Fruit fly (Drosophila melanogaster) whole organism, wandering third instar larva: ENCODE results near the gene robo2.
A peak's percentile ranks its signal among the peaks of the same experiment; 100 is the strongest.

Source experiments
- Abd-B ChIP-seq: fragments of >200 bp; optimal IDR thresholded peaks from 2 replicates; lab custom pipeline; 2017; ENCODE audit warnings: missing biosample characterization, missing genetic modification characterization
- CG32264 ChIP-seq: fragments of 200-800 bp; sonication (Bioruptor generic); optimal IDR thresholded peaks from 2 replicates; lab custom pipeline; 2016; ENCODE audit warnings: missing biosample characterization, missing genetic modification characterization
- CG9705 ChIP-seq: fragments of 200-800 bp; sonication (Bioruptor generic); optimal IDR thresholded peaks from 2 replicates; lab custom pipeline; 2018; ENCODE audit warnings: missing biosample characterization, mild to moderate bottlenecking, missing genetic modification characterization
- CrebA ChIP-seq: fragments of 200-800 bp; sonication (Bioruptor generic); optimal IDR thresholded peaks from 2 replicates; lab custom pipeline; 2016; ENCODE audit warnings: missing biosample characterization, mild to moderate bottlenecking, missing genetic modification characterization, borderline replicate concordance
- Dfd ChIP-seq: fragments of >200 bp; optimal IDR thresholded peaks from 2 replicates; lab custom pipeline; 2017; ENCODE audit warnings: missing biosample characterization, missing genetic modification characterization
- Dif ChIP-seq: fragments of 200-275, 200-300 bp; sonication (Bioruptor generic); optimal IDR thresholded peaks from 2 replicates; lab custom pipeline; 2018; ENCODE audit warnings: missing biosample characterization, missing genetic modification characterization; ENCODE audit not compliant: partially characterized antibody
- GATAd ChIP-seq: sonication (Bioruptor generic); optimal IDR thresholded peaks from 2 replicates; lab custom pipeline; 2016; ENCODE audit warnings: missing biosample characterization, missing genetic modification characterization
- HLH106 ChIP-seq: fragments of 200-800 bp; optimal IDR thresholded peaks from 3 replicates; lab custom pipeline; 2019; ENCODE audit warnings: missing biosample characterization, mild to moderate bottlenecking, missing genetic modification characterization, moderate library complexity
- Hnf4 ChIP-seq: fragments of 200-800 bp; sonication (Bioruptor generic); optimal IDR thresholded peaks from 2 replicates; lab custom pipeline; 2016; ENCODE audit warnings: missing biosample characterization, mild to moderate bottlenecking, missing genetic modification characterization
- Hr78 ChIP-seq: fragments of >200 bp; optimal IDR thresholded peaks from 2 replicates; lab custom pipeline; 2017; ENCODE audit warnings: missing biosample characterization, missing genetic modification characterization
- Hr83 ChIP-seq: fragments of 200-300 bp; sonication (Bioruptor generic); optimal IDR thresholded peaks from 2 replicates; lab custom pipeline; 2016; ENCODE audit warnings: missing biosample characterization, mild to moderate bottlenecking, missing genetic modification characterization, moderate library complexity; ENCODE audit not compliant: poor library complexity, severe bottlenecking
- Jra ChIP-seq: sonication (Bioruptor generic); optimal IDR thresholded peaks from 2 replicates; lab custom pipeline; 2016; ENCODE audit warnings: missing biosample characterization, missing genetic modification characterization
- Mio ChIP-seq: sonication (Bioruptor generic); optimal IDR thresholded peaks from 2 replicates; lab custom pipeline; 2016; ENCODE audit warnings: missing biosample characterization, missing genetic modification characterization
- Myc ChIP-seq: fragments of >200 bp; optimal IDR thresholded peaks from 2 replicates; lab custom pipeline; 2017
- N ChIP-seq: fragments of >200 bp; optimal IDR thresholded peaks from 2 replicates; lab custom pipeline; 2018; ENCODE audit warnings: missing biosample characterization, missing external identifiers, missing genetic modification characterization
- OdsH ChIP-seq: fragments of 200-800 bp; sonication (Bioruptor generic); optimal IDR thresholded peaks from 2 replicates; lab custom pipeline; 2016; ENCODE audit warnings: missing biosample characterization, mild to moderate bottlenecking, missing genetic modification characterization
- Rel ChIP-seq, 2 experiments: fragments of 200-800 bp; sonication (Bioruptor generic) in 1 of 2; optimal IDR thresholded peaks; 2 replicates in 1 of 2; 3 replicates in 1 of 2; lab custom pipeline; 2016 to 2019; ENCODE audit warnings: mild to moderate bottlenecking in 2 of 2, missing biosample characterization in 2 of 2, missing genetic modification characterization in 2 of 2, moderate library complexity in 1 of 2
- Sp1 ChIP-seq: fragments of 200-800 bp; sonication (Bioruptor generic); optimal IDR thresholded peaks from 3 replicates; lab custom pipeline; 2019; ENCODE audit warnings: missing biosample characterization, mild to moderate bottlenecking, missing genetic modification characterization, moderate library complexity
- Vsx2 ChIP-seq: fragments of 200-300, 225-300 bp; sonication (Bioruptor generic); optimal IDR thresholded peaks from 2 replicates; lab custom pipeline; 2018; ENCODE audit warnings: missing biosample characterization, missing genetic modification characterization; ENCODE audit not compliant: partially characterized antibody
- br ChIP-seq: fragments of 200-800 bp; sonication (Bioruptor generic); optimal IDR thresholded peaks from 2 replicates; lab custom pipeline; 2016; ENCODE audit warnings: missing biosample characterization, missing genetic modification characterization
- brk ChIP-seq: fragments of 200-800 bp; sonication (Bioruptor generic); optimal IDR thresholded peaks from 2 replicates; lab custom pipeline; 2016; ENCODE audit warnings: missing biosample characterization, mild to moderate bottlenecking, missing genetic modification characterization
- dl ChIP-seq, 2 experiments: fragments of 175-275, 200-275 bp in 1 of 2; fragments of 200-275 bp in 1 of 2; sonication (Bioruptor generic); optimal IDR thresholded peaks; lab custom pipeline; 2018; ENCODE audit warnings: mild to moderate bottlenecking in 2 of 2, missing biosample characterization in 2 of 2, missing genetic modification characterization in 2 of 2, moderate library complexity in 2 of 2; ENCODE audit not compliant: partially characterized antibody in 2 of 2, insufficient read depth in 1 of 2
- dmrt93B ChIP-seq: fragments of 200-800 bp; sonication (Bioruptor generic); optimal IDR thresholded peaks from 2 replicates; lab custom pipeline; 2018; ENCODE audit warnings: missing biosample characterization, mild to moderate bottlenecking, missing genetic modification characterization
- dsf ChIP-seq: sonication (Bioruptor generic); optimal IDR thresholded peaks from 2 replicates; lab custom pipeline; 2016; ENCODE audit warnings: missing biosample characterization, missing genetic modification characterization, borderline replicate concordance
- ey ChIP-seq: fragments of 200-800 bp; sonication (Bioruptor generic); optimal IDR thresholded peaks from 2 replicates; lab custom pipeline; 2016; ENCODE audit warnings: missing biosample characterization, missing genetic modification characterization
- foxo ChIP-seq, 2 experiments: fragments of 200-800 bp; sonication (Bioruptor generic); optimal IDR thresholded peaks; 2 replicates in 1 of 2; 3 replicates in 1 of 2; lab custom pipeline; 2016 to 2017; ENCODE audit warnings: missing biosample characterization in 2 of 2, missing genetic modification characterization in 2 of 2
- fru ChIP-seq: fragments of 200-800 bp; sonication (Bioruptor generic); optimal IDR thresholded peaks from 3 replicates; lab custom pipeline; 2016; ENCODE audit warnings: missing biosample characterization, mild to moderate bottlenecking, missing genetic modification characterization
- h ChIP-seq: fragments of 200-800 bp; sonication (Bioruptor generic); optimal IDR thresholded peaks from 3 replicates; lab custom pipeline; 2016; ENCODE audit warnings: missing biosample characterization, mild to moderate bottlenecking, missing genetic modification characterization
- jim ChIP-seq: fragments of 175-275, 200-325 bp; sonication (Bioruptor generic); optimal IDR thresholded peaks from 2 replicates; lab custom pipeline; 2016; ENCODE audit warnings: missing biosample characterization, mild to moderate bottlenecking, missing genetic modification characterization
- lola ChIP-seq: fragments of >200 bp; optimal IDR thresholded peaks from 2 replicates; lab custom pipeline; 2017; ENCODE audit warnings: missing biosample characterization, missing genetic modification characterization
- pan ChIP-seq: fragments of >200 bp; optimal IDR thresholded peaks from 2 replicates; lab custom pipeline; 2017
- psq ChIP-seq: fragments of 200-800 bp; sonication (Bioruptor generic); optimal IDR thresholded peaks from 3 replicates; lab custom pipeline; 2017; ENCODE audit warnings: missing biosample characterization, mild to moderate bottlenecking, missing genetic modification characterization, moderate library complexity
- rgr ChIP-seq: fragments of 200-800 bp; sonication (Bioruptor generic); optimal IDR thresholded peaks from 3 replicates; lab custom pipeline; 2016; ENCODE audit warnings: missing biosample characterization, mild to moderate bottlenecking, missing genetic modification characterization
- sage ChIP-seq: fragments of 200-800 bp; sonication (Bioruptor generic); optimal IDR thresholded peaks from 2 replicates; lab custom pipeline; 2016; ENCODE audit warnings: missing biosample characterization, mild to moderate bottlenecking, missing genetic modification characterization
- sv ChIP-seq: fragments of 200-800 bp; sonication (Bioruptor generic); optimal IDR thresholded peaks from 3 replicates; lab custom pipeline; 2016; ENCODE audit warnings: missing biosample characterization, missing genetic modification characterization
- tai ChIP-seq: sonication (Bioruptor generic); optimal IDR thresholded peaks from 2 replicates; lab custom pipeline; 2016; ENCODE audit warnings: missing biosample characterization, missing genetic modification characterization
- usp ChIP-seq: fragments of >200 bp; optimal IDR thresholded peaks from 2 replicates; lab custom pipeline; 2017; ENCODE audit warnings: missing biosample characterization, missing genetic modification characterization
- woc ChIP-seq: sonication (Bioruptor generic); optimal IDR thresholded peaks from 2 replicates; lab custom pipeline; 2016; ENCODE audit warnings: missing biosample characterization, mild to moderate bottlenecking, missing genetic modification characterization

robo2 gene

DNA sequence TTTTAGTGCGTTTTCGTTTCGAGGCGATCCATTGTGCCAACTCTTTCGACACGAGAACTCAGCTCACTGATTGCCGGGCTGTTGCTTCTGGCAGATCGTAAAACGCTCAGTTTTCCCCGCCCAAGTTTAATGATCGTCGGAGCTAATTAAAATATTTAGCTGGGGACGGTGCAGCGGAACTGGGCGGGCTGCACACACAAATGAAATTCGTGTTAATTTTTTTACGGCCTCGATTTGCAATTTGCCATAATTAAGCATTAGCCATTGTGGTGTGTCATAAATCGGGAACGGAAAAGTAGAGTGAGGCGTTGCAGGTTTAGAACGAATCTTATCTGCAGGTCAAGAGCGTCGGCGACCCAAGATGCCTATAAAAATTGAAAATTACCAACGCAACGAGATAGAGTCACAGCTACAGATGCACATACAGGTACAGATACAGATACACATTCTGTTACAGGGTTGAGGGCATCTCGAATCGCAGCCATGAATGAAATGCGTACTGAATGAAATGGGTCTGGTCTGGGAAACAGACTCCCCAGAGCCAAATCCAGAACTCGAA, 5.6 kb upstream of the robo2 start:
- TF ChIP-seq Sp1 (no peak), Vsx2 (no peak), Hnf4 (GFP tag; lab: Kevin White, UChicago) (no peak), Myc (lab: Kevin White, UChicago) (no peak), Dfd (no peak), br (no peak), HLH106 (no peak), Hr78 (no peak), Dif (GFP tag; lab: Kevin White, UChicago) (no peak), CrebA (GFP tag; lab: Kevin White, UChicago) (no peak), CG9705 (GFP tag; lab: Kevin White, UChicago) (no peak)

- TF ChIP-seq Jra = peak; percentile 67
- TF ChIP-seq OdsH (GFP tag; lab: Kevin White, UChicago) = peak; percentile 88
- no peak for TF ChIP-seq dl (GFP tag; optimal IDR thresholded peaks at IDR 0.05; lab: Kevin White, UChicago; ENCODE audit: insufficient read depth in 1 of 2, partially characterized antibody in 2 of 2)
- TF ChIP-seq Abd-B = no peak
- peak; percentile 50 to 94 for TF ChIP-seq foxo (GFP tag; optimal IDR thresholded peaks at IDR 0.05; lab: Kevin White, UChicago)
- peak; percentile 92 for TF ChIP-seq rgr (GFP tag; lab: Kevin White, UChicago)
- TF ChIP-seq jim (GFP tag; lab: Kevin White, UChicago) = no peak
- TF ChIP-seq HLH106 = peak; percentile 85
- TF ChIP-seq Hnf4 (GFP tag; lab: Kevin White, UChicago) = peak; percentile 86
- TF ChIP-seq GATAd (GFP tag; lab: Kevin White, UChicago) = peak; percentile 14
- peak; percentile 95 for TF ChIP-seq ey (GFP tag; lab: Kevin White, UChicago)
- no peak for TF ChIP-seq usp (GFP tag; lab: Kevin White, UChicago)
- TF ChIP-seq br = peak; percentile 88
- peak; percentile 44 for TF ChIP-seq CrebA (GFP tag; lab: Kevin White, UChicago)
- peak; percentile 67 for TF ChIP-seq Vsx2
- peak; percentile 78 for TF ChIP-seq Sp1
- peak; percentile 72 for TF ChIP-seq tai (GFP tag; lab: Kevin White, UChicago)
- TF ChIP-seq CG9705 (GFP tag; lab: Kevin White, UChicago) = peak; percentile 66
- TF ChIP-seq dsf = no peak
- TF ChIP-seq Rel (GFP tag; optimal IDR thresholded peaks at IDR 0.05; lab: Kevin White, UChicago) = no peak
- TF ChIP-seq Rel (tag; optimal IDR thresholded peaks at IDR 0.05; lab: Kevin White, UChicago) = peak; percentile 52
- no peak for TF ChIP-seq Hr78
- TF ChIP-seq h (GFP tag; lab: Kevin White, UChicago) = peak; percentile 93
- no peak for TF ChIP-seq Dfd
- peak; percentile 72 for TF ChIP-seq CG32264
- TF ChIP-seq Mio (GFP tag; lab: Kevin White, UChicago) = peak; percentile 20
- peak; percentile 69 for TF ChIP-seq sage (GFP tag; lab: Kevin White, UChicago)
- no peak for TF ChIP-seq Myc (lab: Kevin White, UChicago)
- peak; percentile 83 for TF ChIP-seq psq (GFP tag; lab: Kevin White, UChicago)
- no peak for TF ChIP-seq sv (GFP tag; lab: Kevin White, UChicago)
- TF ChIP-seq Hr83 = no peak
- peak; percentile 92 for TF ChIP-seq fru (GFP tag; lab: Kevin White, UChicago)
- TF ChIP-seq brk (GFP tag; lab: Kevin White, UChicago) = peak; percentile 63
- TF ChIP-seq dmrt93B (GFP tag; lab: Kevin White, UChicago) = peak; percentile 79
- TF ChIP-seq N = no peak
- no peak for TF ChIP-seq Dif (GFP tag; lab: Kevin White, UChicago)
- TF ChIP-seq lola (GFP tag; lab: Kevin White, UChicago) = no peak
- TF ChIP-seq pan (lab: Kevin White, UChicago) = no peak
- TF ChIP-seq woc (GFP tag; lab: Kevin White, UChicago) = peak; percentile 83
- TF ChIP-seq, all 38 proteins: peak for 24
Measured at dm6 chr2L:1424812-1425211, 4.6 kb upstream of the robo2 start.
